Worm (Caenorhabditis elegans) whole organism, early embryonic: ENCODE measurements around the gene ZK1248.20.

Experiments used
- B0310.2 ChIP-seq: sonication (generic microtip); optimal IDR thresholded peaks from 2 replicates; lab custom pipeline; 2016; ENCODE audit warnings: mild to moderate bottlenecking, missing genetic modification characterization, missing compliant biosample characterization
- F13C5.2 ChIP-seq: sonication (generic microtip); optimal IDR thresholded peaks from 2 replicates; lab custom pipeline; 2017; ENCODE audit warnings: mild to moderate bottlenecking, missing genetic modification characterization, inconsistent platforms, missing compliant biosample characterization
- aly-1 ChIP-seq: sonication (generic microtip); optimal IDR thresholded peaks from 2 replicates; lab custom pipeline; 2016; ENCODE audit warnings: missing genetic modification characterization, missing compliant biosample characterization
- ama-1 ChIP-seq: fragments of 150-350 bp; optimal IDR thresholded peaks from 2 replicates; lab custom pipeline; 2014
- ceh-13 ChIP-seq: fragments of 200-800 bp; sonication (Bioruptor generic); optimal IDR thresholded peaks from 2 replicates; lab custom pipeline; 2018; ENCODE audit warnings: mild to moderate bottlenecking, missing genetic modification characterization, missing compliant biosample characterization
- ceh-36 ChIP-seq: sonication (generic microtip); optimal IDR thresholded peaks from 2 replicates; lab custom pipeline; 2016; ENCODE audit warnings: missing genetic modification characterization, inconsistent platforms, missing compliant biosample characterization
- ets-7 ChIP-seq: sonication (generic microtip); optimal IDR thresholded peaks from 2 replicates; lab custom pipeline; 2016; ENCODE audit warnings: missing genotype, missing genetic modification characterization, missing compliant biosample characterization
- flt-1 ChIP-seq: fragments of 200-800 bp; sonication (Bioruptor generic); IDR thresholded peaks from 2 replicates; pipeline ENCODE4 v1.3.6; 2022; ENCODE audit warnings: missing genetic modification characterization, missing compliant biosample characterization
- hmbx-1 ChIP-seq: sonication (generic microtip); optimal IDR thresholded peaks from 2 replicates; lab custom pipeline; 2016; ENCODE audit warnings: mild to moderate bottlenecking, missing genetic modification characterization, missing compliant biosample characterization
- hmg-4 ChIP-seq: fragments of 200-800 bp; sonication (Bioruptor generic); optimal IDR thresholded peaks from 2 replicates; lab custom pipeline; 2018; ENCODE audit warnings: mild to moderate bottlenecking, missing genetic modification characterization, missing compliant biosample characterization
- hnd-1 ChIP-seq: sonication (generic microtip); optimal IDR thresholded peaks from 2 replicates; lab custom pipeline; 2016; ENCODE audit warnings: missing genetic modification characterization, missing compliant biosample characterization
- pes-1 ChIP-seq: fragments of 200-800 bp; sonication (Bioruptor generic); IDR thresholded peaks from 2 replicates; pipeline ENCODE4 v1.3.6; 2022; ENCODE audit warnings: missing genetic modification reagents, missing genetic modification characterization, missing compliant biosample characterization
- scrt-1 ChIP-seq: fragments of 200-800 bp; sonication (Bioruptor generic); IDR thresholded peaks from 2 replicates; pipeline ENCODE4 v1.3.6; 2022; ENCODE audit warnings: missing genetic modification characterization, missing compliant biosample characterization
- sea-1 ChIP-seq: fragments of 200-800 bp; sonication (Bioruptor generic); conservative IDR thresholded peaks from 2 replicates; pipeline ENCODE4 v1.3.6; 2022; ENCODE audit warnings: missing genetic modification characterization, missing compliant biosample characterization
- tbx-11 ChIP-seq: fragments of 200-800 bp; sonication (Bioruptor generic); IDR thresholded peaks from 2 replicates; pipeline ENCODE4 v1.3.6; 2022; ENCODE audit warnings: missing genetic modification characterization, missing compliant biosample characterization
- tbx-37 ChIP-seq: fragments of 200-800 bp; sonication (Bioruptor generic); conservative IDR thresholded peaks from 2 replicates; pipeline ENCODE4 v1.3.6; 2022; ENCODE audit warnings: missing genetic modification reagents, missing genetic modification characterization, missing compliant biosample characterization
- tra-4 ChIP-seq: sonication (generic microtip); optimal IDR thresholded peaks from 2 replicates; lab custom pipeline; 2017; ENCODE audit warnings: missing genetic modification characterization, missing compliant biosample characterization

Gene ZK1248.20

ce11 chrII:5854122-5854521, 37.7 kb downstream of the ZK1248.20 start, which contains the start of gene H41C03.1:
TSS of gene H41C03.1 (plus strand) at chrII:5854422.
- TF ChIP-seq tra-4 (tag; lab: Kevin White, UChicago), result no peak
- no peak for TF ChIP-seq tbx-37
- TF ChIP-seq ceh-36, result no peak

- TF ChIP-seq scrt-1 (no peak), ama-1 (lab: Kevin White, UChicago) (no peak)
Measured at ce11 chrII:5858322-5858721, 41.9 kb downstream of the ZK1248.20 start, which contains the start of gene F55C12.4. TSS of gene F55C12.4 (minus strand) at chrII:5858422.

DNA sequence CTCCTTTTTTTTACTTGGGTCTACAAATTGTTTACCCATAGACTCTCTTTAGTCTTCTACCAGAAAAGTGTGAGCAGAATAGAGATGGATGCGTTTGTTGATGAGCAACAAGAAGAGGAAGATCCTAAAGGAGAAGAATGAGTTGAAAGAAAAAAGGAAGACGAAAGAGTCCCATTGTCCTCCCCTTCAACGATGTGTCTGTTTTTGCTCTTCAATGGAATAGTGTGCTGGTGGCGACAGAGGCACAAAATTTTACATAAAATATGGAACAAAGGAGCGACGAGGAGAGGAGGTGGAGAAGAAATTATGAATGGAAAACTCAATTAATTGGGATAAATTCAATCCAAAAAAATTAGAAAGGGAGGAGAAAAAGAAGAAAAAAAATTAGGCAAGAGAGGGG, 44.2 kb downstream of the ZK1248.20 start:
- TF ChIP-seq scrt-1, result no peak
- no peak for TF ChIP-seq tbx-37

DNA sequence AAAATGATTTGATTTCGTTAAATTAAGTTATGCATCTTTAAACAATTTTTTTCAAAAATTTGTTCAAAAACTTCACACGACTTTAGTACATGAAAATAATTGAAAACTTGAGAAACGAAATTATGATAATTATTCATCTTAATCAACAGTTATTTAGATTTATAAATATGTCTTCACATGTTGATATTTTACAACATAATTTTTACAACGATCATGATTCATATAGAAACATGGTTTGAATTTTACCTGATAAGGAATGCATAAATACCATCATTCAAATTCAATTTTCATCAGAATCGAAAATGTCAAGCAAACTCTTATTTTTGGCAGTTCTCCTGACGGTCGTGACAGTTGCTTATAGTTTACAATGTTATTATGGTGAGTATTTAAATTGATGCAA, 47.4 kb downstream of the ZK1248.20 start, which contains the start of gene tag-234:
Gene tag-234 (plus strand): TSS at position 301 of the 400 bp plus-strand sequence.
- TF ChIP-seq hmbx-1 (tag; lab: Kevin White, UChicago), result no peak
- no peak for TF ChIP-seq hnd-1 (tag; lab: Kevin White, UChicago)
- no peak for TF ChIP-seq tbx-11
- TF ChIP-seq ceh-36, result no peak

DNA sequence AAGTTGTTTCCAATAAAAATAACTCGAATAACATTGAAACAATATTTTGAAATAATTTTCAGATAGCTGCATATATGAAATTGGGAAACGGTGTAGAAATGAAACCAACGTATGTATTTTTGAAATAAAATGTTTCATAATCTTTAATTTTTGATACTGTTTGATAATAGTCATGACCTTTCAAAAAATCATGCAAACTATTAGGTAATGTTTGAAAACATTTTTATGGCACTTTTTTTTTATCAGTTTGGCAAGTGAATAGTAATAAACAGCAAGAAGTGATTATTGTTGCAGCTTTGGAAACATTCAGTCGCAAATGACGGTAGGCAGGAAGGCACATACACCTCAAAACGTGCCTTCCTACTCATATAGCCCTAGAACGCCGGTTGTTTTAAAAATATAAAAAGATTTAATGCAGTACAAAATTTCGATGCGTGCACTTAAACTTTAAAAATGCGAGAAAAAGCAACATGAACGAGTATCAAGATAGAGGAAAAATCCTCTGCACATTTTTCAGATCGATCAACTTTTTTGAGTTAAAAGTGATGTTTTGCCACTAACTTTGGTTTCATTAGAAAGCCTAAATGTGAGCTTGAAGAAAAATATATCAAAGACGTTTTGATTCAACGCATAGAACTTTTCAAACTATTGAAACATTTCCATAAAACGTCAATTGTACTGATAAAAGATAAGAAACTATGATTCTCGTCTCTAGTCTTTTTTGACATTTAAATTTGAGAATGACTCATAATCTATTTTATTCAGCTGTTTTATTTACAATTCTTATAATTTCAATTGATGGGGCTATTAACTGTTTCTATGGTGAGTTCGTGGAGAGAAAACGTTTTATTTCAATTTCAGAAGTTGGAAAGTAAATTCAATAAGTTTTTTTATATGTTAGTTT, 49.2 kb downstream of the ZK1248.20 start, which contains the start of gene F55C12.19:
Gene F55C12.19 (plus strand): TSS at position 735 of the 904 bp plus-strand sequence.
- TF ChIP-seq ets-7 (no peak), F13C5.2 (no peak), tbx-11 (no peak), ama-1 (lab: Kevin White, UChicago) (no peak), tbx-37 (no peak), ceh-36 (no peak), flt-1 (GFP tag; lab: Robert Waterston, UW) (no peak), tra-4 (tag; lab: Kevin White, UChicago) (no peak), pes-1 (no peak), ceh-13 (GFP tag; lab: Kevin White, UChicago) (no peak), hmbx-1 (tag; lab: Kevin White, UChicago) (no peak), B0310.2 (tag; lab: Kevin White, UChicago) (no peak), scrt-1 (no peak), aly-1 (tag; lab: Kevin White, UChicago) (no peak), sea-1 (GFP tag; lab: Robert Waterston, UW) (no peak), hmg-4 (GFP tag; lab: Kevin White, UChicago) (no peak), hnd-1 (tag; lab: Kevin White, UChicago) (no peak)
